Fruit fly (Drosophila melanogaster) whole organism, embryonic: ENCODE measurements around the gene CG32225.
A peak's percentile ranks its signal among the peaks of the same experiment; 100 is the strongest.

Experiments used
- Atf6 ChIP-seq: fragments of 200-800 bp; sonication (Bioruptor generic); IDR thresholded peaks from 2 replicates; pipeline ENCODE4 v1.3.6; 2022; ENCODE audit warnings: missing biosample characterization, missing genetic modification characterization
- C15 ChIP-seq: fragments of 200-800 bp; sonication (Bioruptor generic); IDR thresholded peaks from 3 replicates; pipeline ENCODE4 v1.3.6; 2022; ENCODE audit warnings: missing biosample characterization, missing genetic modification characterization
- CG14014 ChIP-seq: fragments of 200-800 bp; sonication (Bioruptor generic); IDR thresholded peaks from 2 replicates; pipeline ENCODE4 v1.3.6; 2022; ENCODE audit warnings: missing biosample characterization, missing genetic modification characterization
- CG15269 ChIP-seq: fragments of 200-800 bp; sonication (Bioruptor generic); optimal IDR thresholded peaks from 2 replicates; lab custom pipeline; 2018; ENCODE audit warnings: missing biosample characterization, mild to moderate bottlenecking, missing genetic modification characterization, moderate library complexity
- CG17385 ChIP-seq: fragments of 200-800 bp; sonication (Bioruptor generic); optimal IDR thresholded peaks from 3 replicates; lab custom pipeline; 2018; ENCODE audit warnings: missing biosample characterization, mild to moderate bottlenecking, missing genetic modification characterization
- CG18764 ChIP-seq: fragments of 200-800 bp; sonication (Bioruptor generic); optimal IDR thresholded peaks from 3 replicates; lab custom pipeline; 2016; ENCODE audit warnings: missing biosample characterization, missing genetic modification characterization
- CG2199 ChIP-seq: fragments of 200-800 bp; sonication (Bioruptor generic); IDR thresholded peaks from 3 replicates; pipeline ENCODE4 v1.3.6; 2022; ENCODE audit warnings: missing biosample characterization, missing genetic modification characterization
- CG31441 ChIP-seq: fragments of 200-800 bp; sonication (Bioruptor generic); IDR thresholded peaks from 2 replicates; pipeline ENCODE4 v1.3.6; 2022; ENCODE audit warnings: missing biosample characterization, missing genetic modification characterization
- CG3163 ChIP-seq: fragments of 200-800 bp; sonication (Bioruptor generic); optimal IDR thresholded peaks from 3 replicates; lab custom pipeline; 2016; ENCODE audit warnings: missing biosample characterization, missing genetic modification characterization
- CG32532 ChIP-seq: fragments of 200-800 bp; sonication (Bioruptor generic); IDR thresholded peaks from 2 replicates; pipeline ENCODE4 v1.3.6; 2022; ENCODE audit warnings: missing biosample characterization, missing genetic modification characterization
- CG34224 ChIP-seq: fragments of 200-800 bp; sonication (Bioruptor generic); IDR thresholded peaks from 3 replicates; pipeline ENCODE4 v1.3.6; 2022; ENCODE audit warnings: missing biosample characterization, missing genetic modification characterization; ENCODE audit not compliant: partially characterized antibody
- CG34422 ChIP-seq: fragments of 200-800 bp; sonication (Bioruptor generic); IDR thresholded peaks from 3 replicates; pipeline ENCODE4 v1.3.6; 2022; ENCODE audit warnings: missing biosample characterization, missing genetic modification characterization
- CG3838 ChIP-seq: fragments of 200-800 bp; sonication (Bioruptor generic); optimal IDR thresholded peaks from 3 replicates; lab custom pipeline; 2016; ENCODE audit warnings: missing biosample characterization, missing genetic modification characterization
- CG4328 ChIP-seq: fragments of 200-800 bp; sonication (Bioruptor generic); optimal IDR thresholded peaks from 3 replicates; lab custom pipeline; 2017; ENCODE audit warnings: missing biosample characterization, missing genetic modification reagents, missing genetic modification characterization
- CG43689 ChIP-seq: fragments of 200-800 bp; sonication (Bioruptor generic); IDR thresholded peaks from 2 replicates; pipeline ENCODE4 v1.3.6; 2022; ENCODE audit warnings: missing biosample characterization, missing genetic modification characterization
- CG4707 ChIP-seq: fragments of 200-800 bp; sonication (Bioruptor generic); optimal IDR thresholded peaks from 2 replicates; lab custom pipeline; 2018; ENCODE audit warnings: missing biosample characterization, mild to moderate bottlenecking, missing genetic modification characterization, moderate library complexity
- CG6813 ChIP-seq: fragments of 200-800 bp; sonication (Bioruptor generic); optimal IDR thresholded peaks from 2 replicates; lab custom pipeline; 2017; ENCODE audit warnings: missing biosample characterization, missing genetic modification characterization, mild to moderate bottlenecking, moderate library complexity, missing genetic modification reagents
- CG7271 ChIP-seq: fragments of 200-800 bp; sonication (Bioruptor generic); optimal IDR thresholded peaks from 2 replicates; lab custom pipeline; 2018; ENCODE audit warnings: missing biosample characterization, mild to moderate bottlenecking, missing genetic modification characterization, moderate library complexity
- CG7987 ChIP-seq: fragments of 200-800 bp; sonication (Bioruptor generic); optimal IDR thresholded peaks from 2 replicates; lab custom pipeline; 2018; ENCODE audit warnings: missing biosample characterization, mild to moderate bottlenecking, missing genetic modification characterization, moderate library complexity
- CG9932 ChIP-seq: fragments of 200-800 bp; sonication (Bioruptor generic); IDR thresholded peaks from 2 replicates; pipeline ENCODE4 v1.3.6; 2022; ENCODE audit warnings: missing biosample characterization, missing genetic modification characterization
- D19A ChIP-seq: fragments of 200-800 bp; optimal IDR thresholded peaks from 3 replicates; lab custom pipeline; 2019; ENCODE audit warnings: missing biosample characterization, mild to moderate bottlenecking, missing genetic modification characterization, moderate library complexity
- Elba2 ChIP-seq: fragments of 200-800 bp; sonication (Bioruptor generic); optimal IDR thresholded peaks from 3 replicates; lab custom pipeline; 2016; ENCODE audit warnings: missing biosample characterization, missing genetic modification characterization
- Fer2 ChIP-seq: fragments of 200-800 bp; sonication (Bioruptor generic); optimal IDR thresholded peaks from 2 replicates; lab custom pipeline; 2018; ENCODE audit warnings: missing biosample characterization, mild to moderate bottlenecking, missing genetic modification characterization, moderate library complexity
- H15 ChIP-seq: fragments of 200-800 bp; sonication (Bioruptor generic); IDR thresholded peaks from 3 replicates; pipeline ENCODE4 v1.3.6; 2022; ENCODE audit warnings: missing biosample characterization, missing genetic modification characterization
- HLH4C ChIP-seq: fragments of 200-800 bp; sonication (Bioruptor generic); IDR thresholded peaks from 3 replicates; pipeline ENCODE4 v1.3.6; 2022; ENCODE audit warnings: missing biosample characterization, missing genetic modification characterization; ENCODE audit not compliant: partially characterized antibody
- Hr39 ChIP-seq: fragments of >200 bp; optimal IDR thresholded peaks from 2 replicates; lab custom pipeline; 2017
- MTF-1 ChIP-seq: fragments of 200-800 bp; sonication (Bioruptor generic); optimal IDR thresholded peaks from 2 replicates; lab custom pipeline; 2018; ENCODE audit warnings: missing biosample characterization, mild to moderate bottlenecking, missing genetic modification characterization, borderline replicate concordance
- Med ChIP-seq: fragments of 200-800 bp; sonication (Bioruptor generic); peaks from one replicate; lab custom pipeline; 2016; ENCODE audit warnings: missing biosample characterization, missing genetic modification characterization, mild to moderate bottlenecking, inconsistent platforms, moderate library complexity
- PHDP ChIP-seq: fragments of 200-800 bp; sonication (Bioruptor generic); optimal IDR thresholded peaks from 3 replicates; lab custom pipeline; 2018; ENCODE audit warnings: missing biosample characterization, mild to moderate bottlenecking, missing genetic modification characterization, moderate library complexity
- Ptx1 ChIP-seq: fragments of 200-800 bp; sonication (Bioruptor generic); IDR thresholded peaks from 2 replicates; pipeline ENCODE4 v1.3.6; 2022; ENCODE audit warnings: missing biosample characterization, missing genetic modification characterization
- Side ChIP-seq: fragments of 200-800 bp; sonication (Bioruptor generic); optimal IDR thresholded peaks from 2 replicates; lab custom pipeline; 2016; ENCODE audit warnings: missing biosample characterization, missing genetic modification characterization
- Spps ChIP-seq: fragments of 200-800 bp; sonication (Bioruptor generic); optimal IDR thresholded peaks from 2 replicates; lab custom pipeline; 2018; ENCODE audit warnings: missing biosample characterization, mild to moderate bottlenecking, missing genetic modification characterization
- Ssrp ChIP-seq: fragments of 200-800 bp; sonication (Bioruptor generic); optimal IDR thresholded peaks from 2 replicates; lab custom pipeline; 2018; ENCODE audit warnings: missing biosample characterization, mild to moderate bottlenecking, missing genetic modification characterization, moderate library complexity
- Stat92E ChIP-seq, 3 experiments: fragments of >200 bp in 2 of 3; fragments of 200-800 bp in 1 of 3; sonication (Bioruptor generic) in 1 of 3; optimal IDR thresholded peaks; 2 replicates each; lab custom pipeline; 2017 to 2019; ENCODE audit warnings: missing biosample characterization in 3 of 3, missing genetic modification characterization in 3 of 3, mild to moderate bottlenecking in 1 of 3, moderate library complexity in 1 of 3
- Trl ChIP-seq, 3 experiments: fragments of >200 bp in 2 of 3; fragments of 200-800 bp in 1 of 3; sonication (Bioruptor generic) in 1 of 3; optimal IDR thresholded peaks; 2 replicates in 1 of 3; 3 replicates in 2 of 3; lab custom pipeline; 2016 to 2017; ENCODE audit warnings: missing biosample characterization in 1 of 3, missing genetic modification characterization in 1 of 3
- Vsx1 ChIP-seq: fragments of 200-800 bp; sonication (Bioruptor generic); optimal IDR thresholded peaks from 2 replicates; lab custom pipeline; 2017; ENCODE audit warnings: missing biosample characterization, mild to moderate bottlenecking, missing genetic modification characterization, missing genetic modification reagents
- YL-1 ChIP-seq: fragments of 200-800 bp; sonication (Bioruptor generic); optimal IDR thresholded peaks from 3 replicates; lab custom pipeline; 2017; ENCODE audit warnings: missing biosample characterization, mild to moderate bottlenecking, missing genetic modification characterization
- aop ChIP-seq: fragments of 200-800 bp; sonication (Bioruptor generic); IDR thresholded peaks from 2 replicates; pipeline ENCODE4 v1.3.6; 2022; ENCODE audit warnings: missing biosample characterization, missing genetic modification characterization
- bigmax ChIP-seq: fragments of 200-800 bp; sonication (Bioruptor generic); optimal IDR thresholded peaks from 2 replicates; lab custom pipeline; 2018; ENCODE audit warnings: missing biosample characterization, mild to moderate bottlenecking, missing genetic modification characterization
- bowl ChIP-seq: fragments of 200-800 bp; sonication (Bioruptor generic); IDR thresholded peaks from 2 replicates; pipeline ENCODE4 v1.3.6; 2022; ENCODE audit warnings: missing biosample characterization, missing genetic modification characterization
- br ChIP-seq: fragments of >200 bp; optimal IDR thresholded peaks from 2 replicates; lab custom pipeline; 2017
- bsh ChIP-seq, 2 experiments: fragments of 200-800 bp; sonication (Bioruptor generic); optimal IDR thresholded peaks; 2 replicates each; lab custom pipeline; 2017 to 2018; ENCODE audit warnings: mild to moderate bottlenecking in 2 of 2, missing biosample characterization in 2 of 2, missing genetic modification characterization in 2 of 2, moderate library complexity in 1 of 2
- btn ChIP-seq: fragments of 200-800 bp; sonication (Bioruptor generic); optimal IDR thresholded peaks from 2 replicates; lab custom pipeline; 2016; ENCODE audit warnings: missing biosample characterization, missing genetic modification characterization
- ham ChIP-seq: fragments of 200-800 bp; sonication (Bioruptor generic); IDR thresholded peaks from 2 replicates; pipeline ENCODE4 v1.3.6; 2022; ENCODE audit warnings: missing biosample characterization, missing genetic modification characterization
- inv ChIP-seq: fragments of 200-800 bp; sonication (Bioruptor generic); IDR thresholded peaks from 2 replicates; pipeline ENCODE4 v1.3.6; 2022; ENCODE audit warnings: missing biosample characterization, missing genetic modification characterization; ENCODE audit not compliant: partially characterized antibody
- mld ChIP-seq: fragments of 200-800 bp; sonication (Bioruptor generic); IDR thresholded peaks from 3 replicates; pipeline ENCODE4 v1.3.6; 2022; ENCODE audit warnings: missing biosample characterization, missing genetic modification characterization; ENCODE audit not compliant: partially characterized antibody
- phol ChIP-seq: fragments of 200-800 bp; sonication (Bioruptor generic); optimal IDR thresholded peaks from 3 replicates; lab custom pipeline; 2018; ENCODE audit warnings: missing biosample characterization, mild to moderate bottlenecking, missing genetic modification characterization, moderate library complexity
- sug ChIP-seq: fragments of 200-800 bp; optimal IDR thresholded peaks from 2 replicates; lab custom pipeline; 2019; ENCODE audit warnings: missing biosample characterization, mild to moderate bottlenecking, missing genetic modification characterization, moderate library complexity
- tio ChIP-seq: fragments of 200-800 bp; sonication (Bioruptor generic); optimal IDR thresholded peaks from 2 replicates; lab custom pipeline; 2017; ENCODE audit warnings: missing biosample characterization, missing genetic modification characterization, inconsistent platforms
- yki ChIP-seq: fragments of >200 bp; optimal IDR thresholded peaks from 3 replicates; lab custom pipeline; 2018

CG32225 gene

dm6 chr3L:20349333-20349924, 43.3 kb upstream of the CG32225 start (continued):
- peak; percentile 26; the same call in 1 of the 3 replicates for TF ChIP-seq CG34422
- no peak for TF ChIP-seq HLH4C (GFP tag; lab: Robert Waterston, UW)
- no peak for TF ChIP-seq CG7987 (GFP tag; lab: Kevin White, UChicago)
- no peak for TF ChIP-seq Fer2 (tag; lab: Kevin White, UChicago)
- no peak for TF ChIP-seq CG9932 (GFP tag; lab: Robert Waterston, UW)
- no peak for TF ChIP-seq CG4328
- peak; percentile 98 for TF ChIP-seq Elba2
- TF ChIP-seq CG15269 (tag; lab: Kevin White, UChicago): no peak
- no peak for TF ChIP-seq CG17385 (GFP tag; lab: Kevin White, UChicago)
- TF ChIP-seq PHDP (tag; lab: Kevin White, UChicago): no peak
- TF ChIP-seq CG34224 (GFP tag; lab: Robert Waterston, UW): peak; percentile 51; the same call in 1 of the 3 replicates
- TF ChIP-seq bsh (GFP tag; optimal IDR thresholded peaks at IDR 0.05; lab: Kevin White, UChicago): no peak
- no peak for TF ChIP-seq bowl (GFP tag; lab: Robert Waterston, UW)
- TF ChIP-seq CG6813 (GFP tag; lab: Kevin White, UChicago): no peak
- peak; percentile 53 for TF ChIP-seq YL-1 (GFP tag; lab: Kevin White, UChicago)
- no peak for TF ChIP-seq Ptx1
- TF ChIP-seq MTF-1 (GFP tag; lab: Kevin White, UChicago): no peak
- no peak for TF ChIP-seq phol (tag; lab: Kevin White, UChicago)
- no peak for TF ChIP-seq ham (GFP tag; lab: Robert Waterston, UW)
- TF ChIP-seq D19A (tag; lab: Kevin White, UChicago): no peak
- peak; percentile 13; the same call in 1 of the 2 replicates for TF ChIP-seq CG32532 (GFP tag; lab: Robert Waterston, UW)
- TF ChIP-seq CG18764 (GFP tag; lab: Kevin White, UChicago): no peak
- TF ChIP-seq yki (lab: Kevin White, UChicago): peak; percentile 48
- no peak for TF ChIP-seq Stat92E (GFP tag; optimal IDR thresholded peaks at IDR 0.05; lab: Kevin White, UChicago)
- TF ChIP-seq Trl (optimal IDR thresholded peaks at IDR 0.05; lab: Kevin White, UChicago): peak; percentile 87 to 94
- no peak for TF ChIP-seq Trl (GFP tag; optimal IDR thresholded peaks at IDR 0.05; lab: Kevin White, UChicago)
- TF ChIP-seq CG2199 (GFP tag; lab: Robert Waterston, UW): no peak
- 0 out of 2 replicates have a peak, but pooled peaks have one; percentile 30 for TF ChIP-seq Atf6 (GFP tag; lab: Robert Waterston, UW)
- no peak for TF ChIP-seq Ssrp
- no peak for TF ChIP-seq inv (GFP tag; lab: Robert Waterston, UW)
- peak; percentile 68 for TF ChIP-seq sug

- TF ChIP-seq Med (GFP tag; lab: Kevin White, UChicago) (peak; percentile 25), CG3838 (GFP tag; lab: Kevin White, UChicago) (no peak), CG7271 (tag; lab: Kevin White, UChicago) (no peak), CG43689 (GFP tag; lab: Robert Waterston, UW) (no peak), H15 (GFP tag; lab: Robert Waterston, UW) (no peak), Side (GFP tag; lab: Kevin White, UChicago) (no peak), aop (no peak), CG4707 (no peak), bigmax (GFP tag; lab: Kevin White, UChicago) (no peak), Trl (optimal IDR thresholded peaks at IDR 0.05; lab: Kevin White, UChicago) (peak; percentile 70 to 91), Trl (GFP tag; optimal IDR thresholded peaks at IDR 0.05; lab: Kevin White, UChicago) (no peak), CG14014 (GFP tag; lab: Robert Waterston, UW) (no peak), Vsx1 (no peak), btn (GFP tag; lab: Kevin White, UChicago) (no peak), tio (no peak), CG31441 (GFP tag; lab: Robert Waterston, UW) (no peak), C15 (GFP tag; lab: Robert Waterston, UW) (no peak), Hr39 (lab: Kevin White, UChicago) (no peak), Ptx1 (no peak), CG3163 (GFP tag; lab: Kevin White, UChicago) (no peak), mld (GFP tag; lab: Robert Waterston, UW) (no peak), Spps (tag; lab: Kevin White, UChicago) (no peak), br (lab: Kevin White, UChicago) (no peak)
Observed at dm6 chr3L:20348581-20349093, 42.6 kb upstream of the CG32225 start.
